Worm (Caenorhabditis elegans) whole organism, mixed stage, embryonic: ENCODE data around the gene C06A6.2.

Experiments
- lin-13 ChIP-seq: fragments of 150-350 bp; optimal IDR thresholded peaks from 2 replicates; lab custom pipeline; 2014; ENCODE audit warnings: missing biosample characterization, missing genetic modification characterization
- snpc-4 ChIP-seq: fragments of 150-350 bp; optimal IDR thresholded peaks from 2 replicates; lab custom pipeline; 2014; ENCODE audit warnings: missing biosample characterization, missing genetic modification characterization

DNA sequence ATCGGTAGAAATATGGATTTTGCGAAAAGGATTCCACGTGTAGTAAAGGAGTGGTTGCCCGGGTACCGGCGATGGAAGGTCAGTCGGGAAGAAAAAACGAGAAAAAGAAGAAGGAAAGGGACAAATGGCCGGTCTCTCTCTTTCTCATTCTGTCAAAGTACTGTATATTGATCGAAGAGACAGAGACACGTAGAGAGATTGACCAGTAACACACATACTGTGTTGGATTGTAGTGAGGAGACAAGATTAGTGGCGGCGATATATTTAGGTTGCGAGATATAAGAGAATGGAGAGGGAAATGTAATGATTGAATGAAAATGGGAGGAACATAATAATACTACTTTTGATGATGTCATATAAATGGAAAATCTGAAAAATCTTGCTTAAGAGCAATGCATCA, 10.4 kb upstream of the C06A6.2 start:
- TF ChIP-seq snpc-4 (tag; lab: Kevin White, UChicago) = no peak
- TF ChIP-seq lin-13 (tag; lab: Kevin White, UChicago) = no peak
